Worm (Caenorhabditis elegans) whole organism, midembryonic: Measurements from ENCODE around the gene C50F4.6.

Source experiments
- T22C8.4 ChIP-seq: fragments of 200-800 bp; sonication (Bioruptor generic); IDR thresholded peaks from 2 replicates; pipeline ENCODE4 v1.3.6; 2022; ENCODE audit warnings: missing genetic modification characterization, missing compliant biosample characterization
- cog-1 ChIP-seq: sonication (generic microtip); optimal IDR thresholded peaks from 2 replicates; lab custom pipeline; 2016; ENCODE audit warnings: missing genetic modification characterization, missing compliant biosample characterization
- flt-1 ChIP-seq: fragments of 200-800 bp; sonication (Bioruptor generic); IDR thresholded peaks from 2 replicates; pipeline ENCODE4 v1.3.6; 2022; ENCODE audit warnings: missing genetic modification characterization, missing compliant biosample characterization
- klf-2 ChIP-seq: fragments of 200-800 bp; sonication (Bioruptor generic); conservative IDR thresholded peaks from 2 replicates; pipeline ENCODE4 v1.3.6; 2022; ENCODE audit warnings: missing genetic modification reagents, missing genetic modification characterization, missing compliant biosample characterization
- med-1 ChIP-seq: sonication (generic microtip); optimal IDR thresholded peaks from 2 replicates; lab custom pipeline; 2017; ENCODE audit warnings: missing genetic modification characterization, mild to moderate bottlenecking, missing compliant biosample characterization, antibody characterized with exemption, missing genetic modification reagents; ENCODE audit not compliant: insufficient read depth
- ref-1 ChIP-seq: fragments of 200-800 bp; sonication (Bioruptor generic); conservative IDR thresholded peaks from 2 replicates; pipeline ENCODE4 v1.3.6; 2022; ENCODE audit warnings: missing genetic modification reagents, missing genetic modification characterization, missing compliant biosample characterization
- tab-1 ChIP-seq: fragments of 200-800 bp; sonication (Bioruptor generic); IDR thresholded peaks from 2 replicates; pipeline ENCODE4 v1.3.6; 2022; ENCODE audit warnings: missing genetic modification characterization, missing compliant biosample characterization
- ztf-23 ChIP-seq: fragments of 200-800 bp; sonication (Bioruptor generic); IDR thresholded peaks from 2 replicates; pipeline ENCODE4 v1.3.6; 2022; ENCODE audit warnings: missing genetic modification reagents, missing genetic modification characterization, missing compliant biosample characterization
- ztf-29 ChIP-seq: fragments of 200-800 bp; sonication (Bioruptor generic); IDR thresholded peaks from 2 replicates; pipeline ENCODE4 v1.3.6; 2022; ENCODE audit warnings: missing genetic modification reagents, missing genetic modification characterization, missing compliant biosample characterization

The C50F4.6 gene

DNA sequence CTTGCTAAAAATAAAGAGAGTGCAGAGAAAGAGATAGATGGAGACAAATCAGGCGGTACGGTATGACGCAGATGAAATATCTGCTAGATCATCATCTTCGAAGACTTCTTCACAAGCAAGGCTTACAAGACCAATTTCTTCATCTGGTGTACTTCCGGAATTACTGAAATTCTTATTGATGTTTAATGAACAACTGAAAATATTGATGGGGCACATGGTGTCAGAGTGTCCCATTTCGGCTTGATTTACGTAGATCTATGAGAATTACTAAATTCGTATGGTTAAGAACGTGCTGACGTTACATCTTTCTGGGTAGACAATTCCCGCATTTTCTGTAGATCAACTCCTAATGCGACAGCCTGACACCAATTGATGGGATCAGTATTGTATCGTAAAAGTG is 10.8 kb downstream of the C50F4.6 start:
- no peak for TF ChIP-seq cog-1
- TF ChIP-seq ref-1 (GFP tag; lab: Robert Waterston, UW): no peak
- TF ChIP-seq flt-1 (GFP tag; lab: Robert Waterston, UW): no peak
- TF ChIP-seq ztf-23 (GFP tag; lab: Robert Waterston, UW): no peak
- no peak for TF ChIP-seq T22C8.4 (GFP tag; lab: Robert Waterston, UW)
- no peak for TF ChIP-seq tab-1 (GFP tag; lab: Robert Waterston, UW)
- TF ChIP-seq ztf-29 (GFP tag; lab: Robert Waterston, UW): no peak
- no peak for TF ChIP-seq klf-2 (GFP tag; lab: Robert Waterston, UW)
- TF ChIP-seq med-1 (GFP tag; lab: Kevin White, UChicago): no peak

ce11 chrV:9561624-9562179 is 15.8 kb downstream of the C50F4.6 start, which contains the start of gene rgef-1:
rgef-1 (minus strand) TSS chrV:9561674.
- TF ChIP-seq klf-2 (GFP tag; lab: Robert Waterston, UW) (no peak), ztf-23 (GFP tag; lab: Robert Waterston, UW) (peak; percentile 34; the same call in 1 of the 2 replicates)

DNA sequence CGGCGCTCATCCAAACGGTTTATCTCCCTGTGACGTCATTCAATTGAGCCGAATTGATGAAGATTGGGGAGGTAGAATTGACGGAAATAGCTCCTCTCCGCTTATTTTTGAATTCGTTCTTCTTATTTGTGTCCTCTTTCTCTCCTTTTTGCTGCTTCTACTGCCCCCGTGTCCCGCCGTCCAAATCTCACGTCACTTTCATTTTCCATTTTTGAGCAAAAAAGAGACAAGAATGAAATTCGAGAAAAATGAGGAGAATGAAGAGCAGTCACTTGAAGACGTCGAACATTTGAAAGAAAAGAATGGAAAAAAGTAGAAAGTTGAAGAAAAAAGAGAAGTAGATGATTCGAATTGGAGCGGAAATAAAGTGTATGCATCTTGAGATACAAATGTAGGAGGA is 17.7 kb downstream of the C50F4.6 start:
- TF ChIP-seq med-1 (GFP tag; lab: Kevin White, UChicago): no peak
- TF ChIP-seq tab-1 (GFP tag; lab: Robert Waterston, UW): no peak
- no peak for TF ChIP-seq flt-1 (GFP tag; lab: Robert Waterston, UW)
- TF ChIP-seq ztf-23 (GFP tag; lab: Robert Waterston, UW): no peak
- no peak for TF ChIP-seq klf-2 (GFP tag; lab: Robert Waterston, UW)
- TF ChIP-seq ref-1 (GFP tag; lab: Robert Waterston, UW): no peak
- no peak for TF ChIP-seq T22C8.4 (GFP tag; lab: Robert Waterston, UW)
- no peak for TF ChIP-seq cog-1

DNA sequence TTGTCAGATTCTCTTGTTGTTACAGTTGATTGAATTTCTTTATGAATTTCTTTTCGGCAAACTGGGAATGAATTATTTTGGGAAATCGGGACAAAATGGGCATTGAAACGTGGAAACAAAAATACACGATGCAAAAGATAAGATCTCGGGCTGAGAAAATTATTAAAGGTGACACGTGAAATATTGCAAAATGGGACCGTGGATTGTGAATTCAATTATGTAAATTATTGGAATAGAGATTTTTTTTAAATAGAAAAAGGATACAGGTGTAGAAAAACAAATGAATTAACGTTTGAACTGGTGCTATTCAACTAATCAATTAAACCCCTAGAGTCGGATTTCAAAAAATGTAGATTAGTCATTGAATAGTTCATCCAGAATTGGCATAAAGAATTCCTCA is 22.8 kb downstream of the C50F4.6 start, which contains the start of gene F25B3.4:
TSS of gene F25B3.4 (minus strand) at position 101 of the 400 bp plus-strand sequence.
- no peak for TF ChIP-seq tab-1 (GFP tag; lab: Robert Waterston, UW)
- no peak for TF ChIP-seq med-1 (GFP tag; lab: Kevin White, UChicago)
- no peak for TF ChIP-seq klf-2 (GFP tag; lab: Robert Waterston, UW)
- TF ChIP-seq ref-1 (GFP tag; lab: Robert Waterston, UW): no peak
- no peak for TF ChIP-seq cog-1
- no peak for TF ChIP-seq ztf-29 (GFP tag; lab: Robert Waterston, UW)
- no peak for TF ChIP-seq flt-1 (GFP tag; lab: Robert Waterston, UW)
- TF ChIP-seq T22C8.4 (GFP tag; lab: Robert Waterston, UW): no peak
- no peak for TF ChIP-seq ztf-23 (GFP tag; lab: Robert Waterston, UW)

DNA sequence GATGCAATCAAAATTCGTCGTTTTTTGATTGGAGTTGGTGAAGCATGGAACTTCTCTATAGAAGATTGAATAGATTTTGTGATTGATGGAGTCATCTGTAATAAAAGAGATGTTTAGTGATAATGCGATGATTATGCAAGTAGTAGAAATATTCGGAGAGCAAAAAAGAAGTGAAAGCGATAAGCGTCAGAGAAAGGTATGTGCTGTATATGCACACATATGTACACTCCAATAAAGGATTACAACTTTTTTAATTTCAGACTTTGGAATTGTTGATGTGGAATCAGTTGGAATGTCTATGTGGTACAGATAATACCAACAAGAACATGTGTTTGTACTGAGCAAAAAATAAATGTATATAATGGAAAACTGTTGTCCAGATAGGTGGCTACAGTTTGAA is 24.3 kb downstream of the C50F4.6 start, which contains the start of gene F25B3.5:
TSS of gene F25B3.5 (minus strand) at position 101 of the 400 bp plus-strand sequence.
- TF ChIP-seq ztf-23 (GFP tag; lab: Robert Waterston, UW) (no peak), flt-1 (GFP tag; lab: Robert Waterston, UW) (no peak)

DNA sequence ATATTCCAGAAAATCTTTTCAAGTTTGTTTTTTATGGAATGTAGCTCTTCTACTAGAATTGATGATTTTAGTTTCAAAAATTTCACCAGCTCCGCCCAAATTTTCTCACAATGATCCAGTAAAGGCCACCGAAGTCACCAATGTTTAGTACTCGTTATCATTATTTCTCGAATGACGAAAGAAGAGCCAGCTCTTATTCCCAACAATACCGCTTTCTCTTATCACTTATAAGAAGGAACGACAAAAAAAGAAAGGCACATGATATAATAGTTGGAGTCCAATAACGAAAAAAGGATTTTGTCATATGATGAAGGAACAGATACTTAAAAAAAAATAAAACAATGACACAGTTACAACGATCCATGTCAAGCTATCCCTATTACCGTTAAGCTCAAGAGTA is 25.2 kb downstream of the C50F4.6 start:
- no peak for TF ChIP-seq ztf-23 (GFP tag; lab: Robert Waterston, UW)
- no peak for TF ChIP-seq klf-2 (GFP tag; lab: Robert Waterston, UW)
- no peak for TF ChIP-seq med-1 (GFP tag; lab: Kevin White, UChicago)
- TF ChIP-seq ref-1 (GFP tag; lab: Robert Waterston, UW): no peak
- TF ChIP-seq tab-1 (GFP tag; lab: Robert Waterston, UW): no peak
- TF ChIP-seq T22C8.4 (GFP tag; lab: Robert Waterston, UW): no peak
- TF ChIP-seq cog-1: no peak
- TF ChIP-seq flt-1 (GFP tag; lab: Robert Waterston, UW): no peak
- TF ChIP-seq ztf-29 (GFP tag; lab: Robert Waterston, UW): no peak

DNA sequence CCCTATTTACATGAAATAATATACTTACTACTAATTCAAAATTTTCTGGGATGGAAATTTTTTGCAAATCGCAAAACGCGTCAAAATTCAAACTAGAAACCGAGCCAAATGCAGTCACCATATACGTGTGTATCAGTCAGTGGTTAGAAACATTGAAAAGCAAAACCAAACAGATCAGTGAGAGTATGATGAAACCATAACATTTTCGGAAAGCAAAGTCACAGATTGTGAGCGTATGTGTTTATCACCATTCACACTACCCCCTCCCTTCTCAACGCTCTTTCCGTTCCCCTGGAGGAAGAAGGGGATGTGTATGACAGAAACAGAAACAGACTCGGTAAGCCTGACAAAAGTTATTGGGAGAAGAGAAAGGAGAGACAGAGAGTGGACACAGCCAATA is 25.8 kb downstream of the C50F4.6 start:
- no peak for TF ChIP-seq flt-1 (GFP tag; lab: Robert Waterston, UW)
- no peak for TF ChIP-seq ztf-23 (GFP tag; lab: Robert Waterston, UW)
- TF ChIP-seq klf-2 (GFP tag; lab: Robert Waterston, UW): no peak
- TF ChIP-seq ztf-29 (GFP tag; lab: Robert Waterston, UW): no peak
- no peak for TF ChIP-seq cog-1
- no peak for TF ChIP-seq ref-1 (GFP tag; lab: Robert Waterston, UW)
- TF ChIP-seq T22C8.4 (GFP tag; lab: Robert Waterston, UW): no peak
- no peak for TF ChIP-seq tab-1 (GFP tag; lab: Robert Waterston, UW)
- no peak for TF ChIP-seq med-1 (GFP tag; lab: Kevin White, UChicago)

- TF ChIP-seq flt-1 (GFP tag; lab: Robert Waterston, UW): no peak
- TF ChIP-seq ztf-23 (GFP tag; lab: Robert Waterston, UW): no peak
Measured at ce11 chrV:9576991-9577390, 31.1 kb downstream of the C50F4.6 start, which contains the start of gene F25B3.2. F25B3.2 (plus strand) TSS chrV:9577291.

ce11 chrV:9582594-9583322 is 36.9 kb downstream of the C50F4.6 start, which contains the start of gene rtfo-1:
rtfo-1 (minus strand) TSS chrV:9582644.
- TF ChIP-seq klf-2 (GFP tag; lab: Robert Waterston, UW): 0 out of 2 replicates have a peak, but pooled peaks have one; percentile 34
- no peak for TF ChIP-seq tab-1 (GFP tag; lab: Robert Waterston, UW)
- no peak for TF ChIP-seq T22C8.4 (GFP tag; lab: Robert Waterston, UW)
- peak; percentile 84 for TF ChIP-seq flt-1 (GFP tag; lab: Robert Waterston, UW)
- TF ChIP-seq ztf-23 (GFP tag; lab: Robert Waterston, UW): peak; percentile 82
- TF ChIP-seq med-1 (GFP tag; lab: Kevin White, UChicago): peak; percentile 89
- peak; percentile 80; the same call in 1 of the 2 replicates for TF ChIP-seq ztf-29 (GFP tag; lab: Robert Waterston, UW)
- peak; percentile 55 for TF ChIP-seq cog-1
- TF ChIP-seq ref-1 (GFP tag; lab: Robert Waterston, UW): no peak
